Fruit fly (Drosophila melanogaster) whole organism, adult: ENCODE data around the gene P5cr.

Experiments used
- CG11617 ChIP-seq: fragments of 200-800 bp; sonication (Bioruptor generic); optimal IDR thresholded peaks from 2 replicates; lab custom pipeline; 2017; ENCODE audit warnings: mild to moderate bottlenecking, missing biosample characterization, missing genetic modification reagents, missing genetic modification characterization
- CG12768 ChIP-seq: fragments of 200-800 bp; sonication (Bioruptor generic); optimal IDR thresholded peaks from 2 replicates; lab custom pipeline; 2017; ENCODE audit warnings: missing biosample characterization, missing genetic modification characterization, mild to moderate bottlenecking, moderate library complexity, missing genetic modification reagents
- CG14711 ChIP-seq: fragments of 200-800 bp; sonication (Bioruptor generic); optimal IDR thresholded peaks from 2 replicates; lab custom pipeline; 2018; ENCODE audit warnings: missing biosample characterization, mild to moderate bottlenecking, missing genetic modification characterization, moderate library complexity
- CG1620 ChIP-seq: fragments of 200-800 bp; sonication (Bioruptor generic); optimal IDR thresholded peaks from 2 replicates; lab custom pipeline; 2016; ENCODE audit warnings: missing biosample characterization, missing genetic modification characterization
- CG33017 ChIP-seq: fragments of 200-800 bp; sonication (Bioruptor generic); optimal IDR thresholded peaks from 2 replicates; lab custom pipeline; 2018; ENCODE audit warnings: missing biosample characterization, mild to moderate bottlenecking, missing genetic modification characterization, moderate library complexity
- CG5204 ChIP-seq: fragments of 200-800 bp; sonication (Bioruptor generic); optimal IDR thresholded peaks from 2 replicates; lab custom pipeline; 2016; ENCODE audit warnings: missing biosample characterization, missing genetic modification characterization
- CG7045 ChIP-seq: fragments of 200-800 bp; sonication (Bioruptor generic); optimal IDR thresholded peaks from 2 replicates; lab custom pipeline; 2017; ENCODE audit warnings: missing biosample characterization, mild to moderate bottlenecking, missing genetic modification characterization
- CG7101 ChIP-seq: fragments of 200-800 bp; sonication (Bioruptor generic); optimal IDR thresholded peaks from 2 replicates; lab custom pipeline; 2018; ENCODE audit warnings: missing biosample characterization, mild to moderate bottlenecking, missing genetic modification characterization, moderate library complexity
- Clk ChIP-seq: fragments of 200-800 bp; sonication (Bioruptor generic); optimal IDR thresholded peaks from 2 replicates; lab custom pipeline; 2017; ENCODE audit warnings: missing biosample characterization, missing genetic modification characterization
- Crg-1 ChIP-seq: fragments of 200-800 bp; sonication (Bioruptor generic); optimal IDR thresholded peaks from 2 replicates; lab custom pipeline; 2016; ENCODE audit warnings: missing biosample characterization, missing genetic modification characterization
- Hr96 ChIP-seq: fragments of 200-800 bp; sonication (Bioruptor generic); optimal IDR thresholded peaks from 2 replicates; lab custom pipeline; 2016; ENCODE audit warnings: missing biosample characterization, missing genetic modification characterization
- Mnt ChIP-seq: fragments of 200-800 bp; sonication (Bioruptor generic); optimal IDR thresholded peaks from 2 replicates; lab custom pipeline; 2016; ENCODE audit warnings: missing biosample characterization, mild to moderate bottlenecking, missing genetic modification characterization
- bab1 ChIP-seq: fragments of 200-800 bp; sonication (Bioruptor generic); optimal IDR thresholded peaks from 3 replicates; lab custom pipeline; 2019; ENCODE audit warnings: missing biosample characterization, mild to moderate bottlenecking, missing genetic modification characterization, moderate library complexity
- cic ChIP-seq: fragments of 200-800 bp; sonication (Bioruptor generic); optimal IDR thresholded peaks from 2 replicates; lab custom pipeline; 2017; ENCODE audit warnings: missing biosample characterization, mild to moderate bottlenecking, missing genetic modification characterization, moderate library complexity
- cnc ChIP-seq, 2 experiments: fragments of >200 bp; optimal IDR thresholded peaks; 2 replicates each; lab custom pipeline; 2017
- kay ChIP-seq: fragments of 200-800 bp; sonication (Bioruptor generic); peaks from one replicate; lab custom pipeline; 2016; ENCODE audit warnings: missing biosample characterization, missing genetic modification characterization, borderline replicate concordance
- ovo ChIP-seq: fragments of 200-800 bp; sonication (Bioruptor generic); optimal IDR thresholded peaks from 2 replicates; lab custom pipeline; 2016; ENCODE audit warnings: missing biosample characterization, missing genetic modification characterization
- pad ChIP-seq: fragments of 200-800 bp; sonication (Bioruptor generic); optimal IDR thresholded peaks from 3 replicates; lab custom pipeline; 2017; ENCODE audit warnings: missing biosample characterization, missing genetic modification characterization, mild to moderate bottlenecking, moderate library complexity, missing genetic modification reagents
- tj ChIP-seq: fragments of 200-800 bp; sonication (Bioruptor generic); optimal IDR thresholded peaks from 3 replicates; lab custom pipeline; 2017; ENCODE audit warnings: missing biosample characterization, mild to moderate bottlenecking, missing genetic modification characterization, moderate library complexity
- toe ChIP-seq: fragments of 200-800 bp; sonication (Bioruptor generic); optimal IDR thresholded peaks from 2 replicates; lab custom pipeline; 2016; ENCODE audit warnings: missing biosample characterization, missing genetic modification characterization

P5cr gene

dm6 chr3R:19011885-19012284, 16.8 kb upstream of the P5cr start:
- TF ChIP-seq ovo (GFP tag; lab: Kevin White, UChicago): no peak
- no peak for TF ChIP-seq CG11617 (GFP tag; lab: Kevin White, UChicago)
- TF ChIP-seq cnc (optimal IDR thresholded peaks at IDR 0.05; lab: Kevin White, UChicago): no peak
- no peak for TF ChIP-seq CG7101
- no peak for TF ChIP-seq Mnt (GFP tag; lab: Kevin White, UChicago)
- TF ChIP-seq CG5204 (GFP tag; lab: Kevin White, UChicago): no peak
- no peak for TF ChIP-seq CG7045 (GFP tag; lab: Kevin White, UChicago)
- no peak for TF ChIP-seq bab1 (GFP tag; lab: Kevin White, UChicago)
- no peak for TF ChIP-seq Crg-1 (GFP tag; lab: Kevin White, UChicago)
- no peak for TF ChIP-seq CG1620 (GFP tag; lab: Kevin White, UChicago)

DNA sequence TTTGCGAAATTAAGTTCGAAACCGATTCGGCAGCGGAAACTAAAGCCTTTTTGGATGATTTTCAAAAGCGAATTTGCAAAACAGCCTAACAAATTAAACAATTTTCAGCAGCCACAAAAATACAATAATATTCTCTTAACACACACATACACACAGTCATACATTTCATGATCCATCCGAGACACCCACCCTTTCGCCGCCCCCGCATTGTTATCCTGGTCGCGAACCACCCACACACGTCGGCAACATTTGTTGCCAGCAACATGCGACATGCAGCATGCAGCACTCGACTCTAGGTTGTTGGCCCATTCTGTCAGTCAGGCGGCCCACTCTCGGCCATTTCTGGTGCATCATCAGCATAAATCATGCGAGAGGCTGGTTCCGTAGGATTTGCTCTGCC, 14.7 kb upstream of the P5cr start:
- TF ChIP-seq CG7045 (GFP tag; lab: Kevin White, UChicago) (no peak), cic (GFP tag; lab: Kevin White, UChicago) (no peak), Hr96 (GFP tag; lab: Kevin White, UChicago) (no peak), CG33017 (tag; lab: Kevin White, UChicago) (no peak), Clk (no peak), CG14711 (tag; lab: Kevin White, UChicago) (no peak), pad (GFP tag; lab: Kevin White, UChicago) (no peak), Mnt (GFP tag; lab: Kevin White, UChicago) (no peak), kay (GFP tag; lab: Kevin White, UChicago) (no peak), toe (GFP tag; lab: Kevin White, UChicago) (no peak), CG1620 (GFP tag; lab: Kevin White, UChicago) (no peak), CG5204 (GFP tag; lab: Kevin White, UChicago) (no peak), cnc (optimal IDR thresholded peaks at IDR 0.05; lab: Kevin White, UChicago) (no peak), Crg-1 (GFP tag; lab: Kevin White, UChicago) (no peak), bab1 (GFP tag; lab: Kevin White, UChicago) (no peak), tj (no peak), CG11617 (GFP tag; lab: Kevin White, UChicago) (no peak)

DNA sequence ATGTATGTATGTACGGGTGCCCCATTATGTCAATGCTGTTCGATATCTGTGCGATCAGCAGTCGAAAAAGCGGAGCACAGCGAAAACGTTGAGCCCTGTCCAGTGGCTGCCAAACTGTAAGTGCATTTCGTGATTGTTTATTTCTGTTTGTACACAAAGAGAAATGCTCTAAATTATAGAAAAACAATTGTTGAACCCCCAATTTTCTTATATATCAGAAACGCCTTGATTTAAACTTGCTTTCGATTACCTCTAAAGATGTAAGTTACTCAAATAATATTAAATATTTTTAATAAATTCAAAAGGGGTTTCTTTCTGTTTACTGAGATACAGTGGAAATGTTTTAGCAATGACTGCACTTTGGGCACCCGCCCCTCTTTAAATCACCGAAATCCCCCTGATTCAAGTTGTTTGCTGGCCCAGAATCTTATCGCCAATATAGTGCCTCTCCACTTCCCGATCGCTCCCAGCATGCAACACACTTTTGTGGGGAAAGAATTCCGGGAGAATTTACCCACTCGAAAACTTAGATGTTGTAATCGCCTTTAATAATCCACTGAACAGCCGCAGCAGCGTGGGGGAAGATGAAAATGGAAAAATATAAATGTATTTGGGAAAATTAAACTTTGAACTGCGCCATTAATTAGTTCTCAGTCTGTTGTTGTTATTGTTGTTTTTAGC, 13.8 kb upstream of the P5cr start:
- TF ChIP-seq ovo (GFP tag; lab: Kevin White, UChicago) (no peak), CG12768 (GFP tag; lab: Kevin White, UChicago) (no peak), cnc (optimal IDR thresholded peaks at IDR 0.05; lab: Kevin White, UChicago) (no peak), kay (GFP tag; lab: Kevin White, UChicago) (no peak), Mnt (GFP tag; lab: Kevin White, UChicago) (no peak), CG33017 (tag; lab: Kevin White, UChicago) (peak; percentile 37), Hr96 (GFP tag; lab: Kevin White, UChicago) (no peak), CG11617 (GFP tag; lab: Kevin White, UChicago) (no peak), cic (GFP tag; lab: Kevin White, UChicago) (no peak), CG1620 (GFP tag; lab: Kevin White, UChicago) (no peak), Crg-1 (GFP tag; lab: Kevin White, UChicago) (no peak), bab1 (GFP tag; lab: Kevin White, UChicago) (peak; percentile 25), CG7101 (peak; percentile 48), tj (peak; percentile 98), toe (GFP tag; lab: Kevin White, UChicago) (no peak), Clk (no peak), pad (GFP tag; lab: Kevin White, UChicago) (no peak), CG14711 (tag; lab: Kevin White, UChicago) (peak; percentile 42)

- no peak for TF ChIP-seq toe (GFP tag; lab: Kevin White, UChicago)
- no peak for TF ChIP-seq ovo (GFP tag; lab: Kevin White, UChicago)
- TF ChIP-seq CG1620 (GFP tag; lab: Kevin White, UChicago): no peak
Observed at dm6 chr3R:19015423-19015810, 13.3 kb upstream of the P5cr start.

DNA sequence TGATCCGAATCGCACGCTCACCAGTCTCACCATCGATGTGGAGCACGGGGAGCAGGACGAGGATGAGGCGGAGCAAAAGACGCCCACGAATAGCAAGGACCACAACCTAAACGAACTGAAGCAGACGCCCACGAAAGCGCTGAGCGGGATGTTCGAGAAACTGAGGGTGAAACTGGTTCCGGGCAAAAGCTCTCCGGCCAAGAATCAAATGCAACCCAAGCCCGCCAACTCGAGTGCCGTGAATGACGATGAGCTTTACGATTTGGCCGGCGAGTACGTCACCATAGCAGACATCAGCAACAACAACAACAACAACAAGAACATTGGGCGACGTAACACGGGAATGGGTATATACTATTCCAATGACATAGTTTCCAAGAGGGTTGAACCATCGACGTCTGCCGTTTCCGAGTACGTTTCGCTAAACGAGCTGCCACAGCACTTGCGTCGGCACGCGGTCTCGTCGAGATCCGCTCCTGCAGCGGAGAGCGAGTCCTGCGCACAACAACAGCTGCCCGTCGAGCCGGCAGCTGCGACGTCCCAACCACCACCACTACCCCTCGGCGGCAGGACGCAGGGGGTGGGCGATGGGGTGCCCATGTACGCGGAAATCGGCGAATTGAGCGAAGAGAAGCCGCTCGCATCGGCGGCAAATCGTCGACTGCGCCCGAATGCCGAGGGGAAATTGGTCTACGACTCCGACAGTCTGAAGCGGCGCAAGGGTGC, 11.2 kb upstream of the P5cr start:
- TF ChIP-seq bab1 (GFP tag; lab: Kevin White, UChicago) (no peak), pad (GFP tag; lab: Kevin White, UChicago) (peak; percentile 82), CG14711 (tag; lab: Kevin White, UChicago) (no peak), Clk (no peak), cnc (optimal IDR thresholded peaks at IDR 0.05; lab: Kevin White, UChicago) (no peak), kay (GFP tag; lab: Kevin White, UChicago) (no peak), ovo (GFP tag; lab: Kevin White, UChicago) (no peak), CG5204 (GFP tag; lab: Kevin White, UChicago) (no peak), cic (GFP tag; lab: Kevin White, UChicago) (peak; percentile 13), CG11617 (GFP tag; lab: Kevin White, UChicago) (no peak), tj (no peak), CG1620 (GFP tag; lab: Kevin White, UChicago) (no peak), Crg-1 (GFP tag; lab: Kevin White, UChicago) (no peak), CG7045 (GFP tag; lab: Kevin White, UChicago) (no peak)
